Fruit fly (Drosophila melanogaster) whole organism, embryonic: ENCODE measurements around the gene CG9483.

Experiments
- ATbp ChIP-seq: fragments of 200-800 bp; sonication (Bioruptor generic); optimal IDR thresholded peaks from 2 replicates; lab custom pipeline; 2017; ENCODE audit warnings: missing biosample characterization, mild to moderate bottlenecking, missing genetic modification characterization, missing genetic modification reagents
- Adf1 ChIP-seq: fragments of 200-800 bp; sonication (Bioruptor generic); IDR thresholded peaks from 2 replicates; pipeline ENCODE4 v1.3.6; 2022; ENCODE audit warnings: missing biosample characterization, missing genetic modification characterization
- Antp ChIP-seq: fragments of 200-800 bp; sonication (Bioruptor generic); optimal IDR thresholded peaks from 3 replicates; lab custom pipeline; 2016; ENCODE audit warnings: missing biosample characterization, missing genetic modification characterization
- CG10565 ChIP-seq: fragments of 200-800 bp; sonication (Bioruptor generic); optimal IDR thresholded peaks from 3 replicates; lab custom pipeline; 2016; ENCODE audit warnings: missing biosample characterization, mild to moderate bottlenecking, missing genetic modification characterization
- CG10654 ChIP-seq: fragments of 200-800 bp; sonication (Bioruptor generic); optimal IDR thresholded peaks from 2 replicates; lab custom pipeline; 2016; ENCODE audit warnings: missing biosample characterization, missing genetic modification characterization
- CG11456 ChIP-seq: fragments of 200-800 bp; sonication (Bioruptor generic); IDR thresholded peaks from 3 replicates; pipeline ENCODE4 v1.3.6; 2022; ENCODE audit warnings: missing biosample characterization, missing genetic modification characterization
- CG11504 ChIP-seq: fragments of 200-800 bp; sonication (Bioruptor generic); optimal IDR thresholded peaks from 3 replicates; lab custom pipeline; 2019; ENCODE audit warnings: missing biosample characterization, mild to moderate bottlenecking, missing genetic modification characterization, moderate library complexity
- CG14667 ChIP-seq: fragments of 200-800 bp; sonication (Bioruptor generic); IDR thresholded peaks from 2 replicates; pipeline ENCODE4 v1.3.6; 2022; ENCODE audit warnings: missing biosample characterization, missing genetic modification characterization
- CG16815 ChIP-seq: fragments of 200-800 bp; sonication (Bioruptor generic); optimal IDR thresholded peaks from 3 replicates; lab custom pipeline; 2017; ENCODE audit warnings: missing biosample characterization, mild to moderate bottlenecking, missing genetic modification characterization
- CG16863 ChIP-seq: fragments of 200-800 bp; sonication (Bioruptor generic); optimal IDR thresholded peaks from 3 replicates; lab custom pipeline; 2016; ENCODE audit warnings: missing biosample characterization, missing genetic modification characterization
- CG17829 ChIP-seq: fragments of 200-800 bp; optimal IDR thresholded peaks from 2 replicates; lab custom pipeline; 2019; ENCODE audit warnings: missing biosample characterization, mild to moderate bottlenecking, missing genetic modification characterization, moderate library complexity
- CG17912 ChIP-seq: fragments of 200-800 bp; sonication (Bioruptor generic); optimal IDR thresholded peaks from 2 replicates; lab custom pipeline; 2018; ENCODE audit warnings: missing biosample characterization, mild to moderate bottlenecking, missing genetic modification characterization
- CG18764 ChIP-seq: fragments of 200-800 bp; sonication (Bioruptor generic); optimal IDR thresholded peaks from 3 replicates; lab custom pipeline; 2016; ENCODE audit warnings: missing biosample characterization, missing genetic modification characterization
- CG2120 ChIP-seq: fragments of 200-800 bp; sonication (Bioruptor generic); optimal IDR thresholded peaks from 3 replicates; lab custom pipeline; 2016; ENCODE audit warnings: missing biosample characterization, missing genetic modification characterization
- CG2129 ChIP-seq: fragments of 200-800 bp; sonication (Bioruptor generic); IDR thresholded peaks from 2 replicates; pipeline ENCODE4 v1.3.6; 2022; ENCODE audit warnings: missing biosample characterization, missing genetic modification characterization; ENCODE audit not compliant: partially characterized antibody
- CG33213 ChIP-seq: fragments of 200-800 bp; sonication (Bioruptor generic); optimal IDR thresholded peaks from 3 replicates; lab custom pipeline; 2016; ENCODE audit warnings: missing biosample characterization, missing genetic modification characterization
- CG5953 ChIP-seq: fragments of 200-800 bp; sonication (Bioruptor generic); IDR thresholded peaks from 2 replicates; pipeline ENCODE4 v1.3.6; 2022; ENCODE audit warnings: missing biosample characterization, missing genetic modification characterization
- CG6689 ChIP-seq: fragments of 200-800 bp; sonication (Bioruptor generic); IDR thresholded peaks from 2 replicates; pipeline ENCODE4 v1.3.6; 2022; ENCODE audit warnings: missing biosample characterization, missing genetic modification characterization
- CG6813 ChIP-seq: fragments of 200-800 bp; sonication (Bioruptor generic); optimal IDR thresholded peaks from 2 replicates; lab custom pipeline; 2017; ENCODE audit warnings: missing biosample characterization, missing genetic modification characterization, mild to moderate bottlenecking, moderate library complexity, missing genetic modification reagents
- CG7987 ChIP-seq: fragments of 200-800 bp; sonication (Bioruptor generic); optimal IDR thresholded peaks from 2 replicates; lab custom pipeline; 2018; ENCODE audit warnings: missing biosample characterization, mild to moderate bottlenecking, missing genetic modification characterization, moderate library complexity
- CG8944 ChIP-seq: fragments of 200-800 bp; sonication (Bioruptor generic); optimal IDR thresholded peaks from 3 replicates; lab custom pipeline; 2016; ENCODE audit warnings: missing biosample characterization, missing genetic modification characterization
- CrebB ChIP-seq: fragments of 200-800 bp; sonication (Bioruptor generic); optimal IDR thresholded peaks from 3 replicates; lab custom pipeline; 2018; ENCODE audit warnings: missing biosample characterization, mild to moderate bottlenecking, missing genetic modification characterization
- Deaf1 ChIP-seq: fragments of 200-800 bp; optimal IDR thresholded peaks from 3 replicates; lab custom pipeline; 2019; ENCODE audit warnings: missing biosample characterization, mild to moderate bottlenecking, missing genetic modification characterization, moderate library complexity
- Doc2 ChIP-seq: fragments of 200-800 bp; sonication (Bioruptor generic); IDR thresholded peaks from 2 replicates; pipeline ENCODE4 v1.3.6; 2022; ENCODE audit warnings: missing biosample characterization, missing genetic modification characterization
- Elba2 ChIP-seq: fragments of 200-800 bp; sonication (Bioruptor generic); optimal IDR thresholded peaks from 3 replicates; lab custom pipeline; 2016; ENCODE audit warnings: missing biosample characterization, missing genetic modification characterization
- Hsf ChIP-seq: fragments of 200-800 bp; sonication (Bioruptor generic); optimal IDR thresholded peaks from 3 replicates; lab custom pipeline; 2016; ENCODE audit warnings: missing biosample characterization, missing genetic modification characterization
- Max ChIP-seq: fragments of 200-800 bp; sonication (Bioruptor generic); optimal IDR thresholded peaks from 2 replicates; lab custom pipeline; 2016; ENCODE audit warnings: missing biosample characterization, mild to moderate bottlenecking, missing genetic modification characterization
- Mes4 ChIP-seq: fragments of 200-800 bp; sonication (Bioruptor generic); optimal IDR thresholded peaks from 2 replicates; lab custom pipeline; 2016; ENCODE audit warnings: missing biosample characterization, missing genetic modification characterization
- Rx ChIP-seq: fragments of 200-800 bp; sonication (Bioruptor generic); IDR thresholded peaks from 2 replicates; pipeline ENCODE4 v1.3.6; 2022; ENCODE audit warnings: missing biosample characterization, missing genetic modification characterization
- Sox102F ChIP-seq: fragments of 200-800 bp; sonication (Bioruptor generic); optimal IDR thresholded peaks from 2 replicates; lab custom pipeline; 2018; ENCODE audit warnings: missing biosample characterization, mild to moderate bottlenecking, missing genetic modification characterization, moderate library complexity
- Sry-β ChIP-seq: fragments of 200-800 bp; sonication (Bioruptor generic); optimal IDR thresholded peaks from 2 replicates; lab custom pipeline; 2018; ENCODE audit warnings: missing biosample characterization, mild to moderate bottlenecking, missing genetic modification characterization, moderate library complexity
- TFAM ChIP-seq: fragments of 200-800 bp; sonication (Bioruptor generic); optimal IDR thresholded peaks from 2 replicates; lab custom pipeline; 2017; ENCODE audit warnings: missing biosample characterization, missing genetic modification characterization, inconsistent platforms
- Xrp1 ChIP-seq: fragments of 200-800 bp; sonication (Bioruptor generic); IDR thresholded peaks from 2 replicates; pipeline ENCODE4 v1.3.6; 2022; ENCODE audit warnings: missing biosample characterization, missing genetic modification characterization
- amos ChIP-seq: fragments of 200-800 bp; sonication (Bioruptor generic); IDR thresholded peaks from 2 replicates; pipeline ENCODE4 v1.3.6; 2022; ENCODE audit warnings: missing biosample characterization, missing genetic modification characterization; ENCODE audit not compliant: partially characterized antibody
- dmrt99B ChIP-seq: fragments of 200-800 bp; sonication (Bioruptor generic); optimal IDR thresholded peaks from 2 replicates; lab custom pipeline; 2018; ENCODE audit warnings: missing biosample characterization, mild to moderate bottlenecking, missing genetic modification characterization, moderate library complexity
- esg ChIP-seq: fragments of 200-800 bp; sonication (Bioruptor generic); conservative IDR thresholded peaks from 2 replicates; pipeline ENCODE4 v1.3.6; 2022; ENCODE audit warnings: missing biosample characterization, missing genetic modification characterization
- eyg ChIP-seq: fragments of 200-800 bp; sonication (Bioruptor generic); optimal IDR thresholded peaks from 3 replicates; lab custom pipeline; 2016; ENCODE audit warnings: missing biosample characterization, missing genetic modification characterization
- ken ChIP-seq: fragments of 200-800 bp; sonication (Bioruptor generic); IDR thresholded peaks from 3 replicates; pipeline ENCODE4 v1.3.6; 2022; ENCODE audit warnings: missing biosample characterization, missing genetic modification characterization
- lov ChIP-seq, 2 experiments: fragments of 200-800 bp in 1 of 2; fragments of >200 bp in 1 of 2; sonication (Bioruptor generic) in 1 of 2; IDR thresholded peaks in 1 of 2; optimal IDR thresholded peaks in 1 of 2; 2 replicates in 1 of 2; 3 replicates in 1 of 2; pipeline versions ENCODE4 v1.3.6 to Lab custom; 2017 to 2022; ENCODE audit warnings: missing biosample characterization in 1 of 2, missing genetic modification characterization in 1 of 2
- nerfin-2 ChIP-seq: fragments of 200-800 bp; sonication (Bioruptor generic); IDR thresholded peaks from 2 replicates; pipeline ENCODE4 v1.3.6; 2022; ENCODE audit warnings: missing biosample characterization, missing genetic modification characterization; ENCODE audit not compliant: partially characterized antibody
- org-1 ChIP-seq: fragments of 200-800 bp; sonication (Bioruptor generic); optimal IDR thresholded peaks from 2 replicates; lab custom pipeline; 2017; ENCODE audit warnings: missing biosample characterization, missing genetic modification characterization
- pan ChIP-seq, 4 experiments: fragments of >200 bp in 3 of 4; fragments of 200-800 bp in 1 of 4; sonication (Bioruptor generic) in 1 of 4; optimal IDR thresholded peaks in 3 of 4; IDR thresholded peaks in 1 of 4; 2 replicates each; pipeline versions ENCODE4 v1.3.6 to Lab custom; 2017 to 2022; ENCODE audit warnings: missing biosample characterization in 2 of 4, missing genetic modification characterization in 2 of 4, mixed read lengths in 1 of 4
- pho ChIP-seq: fragments of 200-800 bp; sonication (Bioruptor generic); optimal IDR thresholded peaks from 2 replicates; lab custom pipeline; 2016; ENCODE audit warnings: missing biosample characterization, missing genetic modification characterization
- pzg ChIP-seq: fragments of 200-800 bp; sonication (Bioruptor generic); optimal IDR thresholded peaks from 3 replicates; lab custom pipeline; 2018; ENCODE audit warnings: missing biosample characterization, mild to moderate bottlenecking, missing genetic modification characterization, moderate library complexity
- sna ChIP-seq: fragments of 200-800 bp; sonication (Bioruptor generic); IDR thresholded peaks from 2 replicates; pipeline ENCODE4 v1.3.6; 2022; ENCODE audit warnings: missing biosample characterization, missing genetic modification characterization; ENCODE audit not compliant: partially characterized antibody
- sob ChIP-seq: fragments of 200-800 bp; sonication (Bioruptor generic); IDR thresholded peaks from 2 replicates; pipeline ENCODE4 v1.3.6; 2022; ENCODE audit warnings: missing biosample characterization, missing genetic modification characterization
- unpg ChIP-seq: fragments of 200-800 bp; sonication (Bioruptor generic); optimal IDR thresholded peaks from 3 replicates; lab custom pipeline; 2018; ENCODE audit warnings: missing biosample characterization, mild to moderate bottlenecking, missing genetic modification characterization, moderate library complexity
- wor ChIP-seq: fragments of 200-800 bp; sonication (Bioruptor generic); IDR thresholded peaks from 2 replicates; pipeline ENCODE4 v1.3.6; 2022; ENCODE audit warnings: missing biosample characterization, missing genetic modification characterization
- zen ChIP-seq: fragments of 200-800 bp; sonication (Bioruptor generic); optimal IDR thresholded peaks from 3 replicates; lab custom pipeline; 2018; ENCODE audit warnings: missing biosample characterization, mild to moderate bottlenecking, missing genetic modification characterization, moderate library complexity
- zfh2 ChIP-seq: fragments of 200-800 bp; sonication (Bioruptor generic); optimal IDR thresholded peaks from 2 replicates; lab custom pipeline; 2016; ENCODE audit warnings: missing biosample characterization, missing genetic modification characterization

Gene CG9483

DNA sequence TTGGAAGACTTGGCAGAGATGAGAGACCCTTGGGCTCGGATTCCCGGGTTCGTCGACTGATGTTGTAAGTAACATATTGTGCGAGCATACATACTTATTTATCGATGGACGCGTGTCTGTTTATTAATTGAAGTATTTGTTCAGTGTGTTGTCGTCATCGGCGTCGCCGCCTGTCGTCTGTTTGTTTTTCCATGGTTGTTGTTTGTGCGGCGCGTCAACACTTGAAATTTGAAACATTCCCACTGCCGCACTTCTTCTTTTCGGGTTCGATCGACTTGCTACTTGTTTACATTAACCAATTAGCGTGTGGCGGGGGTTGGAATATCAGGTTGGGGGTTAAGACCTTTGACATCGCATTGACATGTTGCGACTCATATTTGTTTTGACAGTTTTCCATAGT is 14.3 kb upstream of the CG9483 start (continued):
- TF ChIP-seq Rx, result no peak
- no peak for TF ChIP-seq eyg (GFP tag; lab: Kevin White, UChicago)
- TF ChIP-seq ATbp, result peak; percentile 84
- no peak for TF ChIP-seq CG10565 (GFP tag; lab: Kevin White, UChicago)
- TF ChIP-seq Mes4 (GFP tag; lab: Kevin White, UChicago), result peak; percentile 63
- no peak for TF ChIP-seq CG14667
- TF ChIP-seq Doc2 (GFP tag; lab: Robert Waterston, UW), result no peak
- TF ChIP-seq pho (GFP tag; lab: Kevin White, UChicago), result no peak
- no peak for TF ChIP-seq Elba2 (GFP tag; lab: Kevin White, UChicago)
- no peak for TF ChIP-seq amos (GFP tag; lab: Robert Waterston, UW)
- no peak for TF ChIP-seq CG2120 (GFP tag; lab: Kevin White, UChicago)
- TF ChIP-seq CrebB, result peak; percentile 73
- no peak for TF ChIP-seq CG16815
- peak; percentile 52 for TF ChIP-seq CG17829 (tag; lab: Kevin White, UChicago)
- TF ChIP-seq Max (GFP tag; lab: Kevin White, UChicago), result no peak
- no peak for TF ChIP-seq CG8944 (GFP tag; lab: Kevin White, UChicago)
- TF ChIP-seq Sox102F, result peak; percentile 22
- TF ChIP-seq pzg, result no peak
- peak; percentile 14; the same call in 1 of the 2 replicates for TF ChIP-seq CG5953 (GFP tag; lab: Robert Waterston, UW)
- TF ChIP-seq org-1 (GFP tag; lab: Kevin White, UChicago), result peak; percentile 80
- peak; percentile 46 for TF ChIP-seq dmrt99B
- TF ChIP-seq TFAM, result peak; percentile 41
- peak; percentile 23 for TF ChIP-seq Antp (GFP tag; lab: Kevin White, UChicago)
- TF ChIP-seq unpg (GFP tag; lab: Kevin White, UChicago), result peak; percentile 69
- no peak for TF ChIP-seq ken (GFP tag; lab: Robert Waterston, UW)
- TF ChIP-seq Hsf (GFP tag; lab: Kevin White, UChicago), result peak; percentile 11
- TF ChIP-seq CG17912 (GFP tag; lab: Kevin White, UChicago), result peak; percentile 65
- no peak for TF ChIP-seq esg (GFP tag; lab: Robert Waterston, UW)
- no peak for TF ChIP-seq lov (optimal IDR thresholded peaks at IDR 0.05; lab: Kevin White, UChicago)
- peak; percentile 68; the same call in 2 of the 3 replicates for TF ChIP-seq lov (GFP tag; IDR thresholded peaks at IDR 0.05; lab: Robert Waterston, UW)
- TF ChIP-seq CG7987 (GFP tag; lab: Kevin White, UChicago), result peak; percentile 71
- no peak for TF ChIP-seq Adf1 (GFP tag; lab: Robert Waterston, UW)
- no peak for TF ChIP-seq sob (GFP tag; lab: Robert Waterston, UW)
- no peak for TF ChIP-seq CG11456 (GFP tag; lab: Robert Waterston, UW)
- no peak for TF ChIP-seq CG10654
- no peak for TF ChIP-seq sna (GFP tag; lab: Robert Waterston, UW)
- TF ChIP-seq wor (GFP tag; lab: Robert Waterston, UW), result no peak
- TF ChIP-seq CG11504, result peak; percentile 34
- TF ChIP-seq CG33213 (GFP tag; lab: Kevin White, UChicago), result peak; percentile 46
- peak; percentile 38 for TF ChIP-seq CG16863 (GFP tag; lab: Kevin White, UChicago)
- peak; percentile 91 for TF ChIP-seq CG6813 (GFP tag; lab: Kevin White, UChicago)
- peak; percentile 64 for TF ChIP-seq zen
- TF ChIP-seq pan (optimal IDR thresholded peaks at IDR 0.05; lab: Kevin White, UChicago), result no peak
- peak in 1 of 2 experiments; percentile 9 for TF ChIP-seq pan (GFP tag; optimal IDR thresholded peaks at IDR 0.05 in 1 of 2, IDR thresholded peaks at IDR 0.05 in 1 of 2)
- no peak for TF ChIP-seq zfh2 (GFP tag; lab: Kevin White, UChicago)
- TF ChIP-seq nerfin-2 (GFP tag; lab: Robert Waterston, UW), result no peak
- TF ChIP-seq CG6689 (GFP tag; lab: Robert Waterston, UW), result peak; percentile 24; the same call in 1 of the 2 replicates
- no peak for TF ChIP-seq CG2129 (GFP tag; lab: Robert Waterston, UW)
- TF ChIP-seq Deaf1 (tag; lab: Kevin White, UChicago), result peak; percentile 6
- peak; percentile 47 for TF ChIP-seq Sry-β (GFP tag; lab: Kevin White, UChicago)
- TF ChIP-seq CG18764 (GFP tag; lab: Kevin White, UChicago), result peak; percentile 49
- peak; percentile 86 for TF ChIP-seq Xrp1
